Worm (Caenorhabditis elegans): Measurements from ENCODE around the gene nhr-106.

nhr-106 gene

DNA sequence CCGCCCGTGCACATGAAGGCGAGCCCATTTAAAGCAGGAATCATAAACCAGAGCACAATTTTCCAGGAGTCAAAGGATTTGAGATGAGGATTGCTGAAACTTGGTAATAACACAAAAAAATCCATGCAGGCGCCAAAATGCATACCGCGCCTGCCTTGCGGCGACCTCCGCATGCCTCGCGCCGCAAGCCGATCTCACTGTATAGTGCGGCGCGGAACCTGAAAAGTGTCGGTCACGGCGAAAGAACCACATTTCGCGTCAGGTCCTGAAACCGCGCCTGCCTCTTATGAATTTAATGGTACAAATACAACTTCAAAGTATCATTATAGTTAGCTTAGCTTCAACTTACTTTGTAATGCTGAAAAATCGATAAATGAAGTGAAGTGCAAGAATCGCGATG is 11.1 kb downstream of the nhr-106 start:
- TF ChIP-seq zfh-2 (GFP tag; conservative IDR thresholded peaks at IDR 0.05) (peak; percentile 73), nhr-90 (tag; optimal IDR thresholded peaks at IDR 0.05) (no peak), snpc-4 (GFP tag; optimal IDR thresholded peaks at IDR 0.05) (no peak), snpc-4 (tag; optimal IDR thresholded peaks at IDR 0.05) (peak in 1 of 4 experiments; percentile 1), ztf-26 (tag; optimal IDR thresholded peaks at IDR 0.05) (no peak)

DNA sequence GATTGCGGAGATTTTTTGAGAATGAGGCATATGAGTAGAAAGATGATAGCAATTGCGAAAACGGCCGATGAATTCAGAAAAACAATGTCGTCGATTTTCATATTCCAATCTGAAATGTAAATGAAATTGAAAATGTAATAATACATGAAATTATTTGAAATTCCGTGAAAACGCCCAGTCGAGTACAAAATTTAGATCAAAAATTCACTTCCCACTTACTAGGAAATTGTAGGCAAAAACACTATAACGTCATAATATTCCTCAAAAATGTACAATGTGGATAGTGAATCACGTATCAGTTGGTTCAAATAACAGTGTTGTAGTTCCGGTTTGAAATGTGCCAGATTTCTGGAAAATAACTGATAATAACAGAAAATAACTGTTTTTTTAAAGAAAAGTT is 11.8 kb downstream of the nhr-106 start, which contains the start of gene str-256:
str-256 (minus strand) TSS at position 101 of the 400 bp plus-strand sequence.
- TF ChIP-seq die-1 (tag; optimal IDR thresholded peaks at IDR 0.05) = no peak
- no peak for TF ChIP-seq cebp-2 (GFP tag; IDR thresholded peaks at IDR 0.05)
- no peak for TF ChIP-seq hlh-26 (GFP tag; conservative IDR thresholded peaks at IDR 0.05)
- no peak for TF ChIP-seq lir-1 (GFP tag; conservative IDR thresholded peaks at IDR 0.05)
- TF ChIP-seq mel-28 (tag; optimal IDR thresholded peaks at IDR 0.05; ENCODE audit: borderline replicate concordance) = no peak
- TF ChIP-seq nhr-80 (tag; optimal IDR thresholded peaks at IDR 0.05) = no peak
- no peak for TF ChIP-seq ceh-100 (GFP tag; IDR thresholded peaks at IDR 0.05)
- TF ChIP-seq chd-7 (tag; optimal IDR thresholded peaks at IDR 0.05) = no peak

DNA sequence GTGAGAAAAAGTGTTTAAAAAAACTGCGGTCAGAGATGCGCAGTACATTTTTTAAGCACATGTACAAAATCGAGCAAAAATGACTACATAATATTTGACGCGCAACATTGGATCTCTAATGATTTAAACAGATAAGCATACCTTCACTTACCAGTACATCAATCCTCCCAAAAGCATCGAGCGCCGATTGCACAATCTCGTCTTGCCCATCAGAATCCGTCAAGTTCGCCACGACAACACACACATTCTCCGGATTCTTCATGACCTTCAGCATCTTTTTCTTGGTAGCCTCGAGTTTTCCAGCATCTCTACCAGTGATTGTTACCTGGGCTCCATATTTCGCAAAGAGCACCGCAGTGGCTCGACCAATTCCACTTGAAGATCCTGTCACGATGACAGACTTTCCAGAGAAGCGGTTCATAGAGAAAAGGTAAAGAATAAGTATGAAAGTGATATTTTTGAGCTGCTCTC is 13.4 kb downstream of the nhr-106 start, which contains the start of gene T01G6.10:
T01G6.10 (minus strand) TSS at position 421 of the 471 bp plus-strand sequence.
- TF ChIP-seq bed-1 (GFP tag; IDR thresholded peaks at IDR 0.05) (no peak), somi-1 (GFP tag; optimal IDR thresholded peaks at IDR 0.05) (no peak), B0261.1 (tag; optimal IDR thresholded peaks at IDR 0.05) (no peak)

DNA sequence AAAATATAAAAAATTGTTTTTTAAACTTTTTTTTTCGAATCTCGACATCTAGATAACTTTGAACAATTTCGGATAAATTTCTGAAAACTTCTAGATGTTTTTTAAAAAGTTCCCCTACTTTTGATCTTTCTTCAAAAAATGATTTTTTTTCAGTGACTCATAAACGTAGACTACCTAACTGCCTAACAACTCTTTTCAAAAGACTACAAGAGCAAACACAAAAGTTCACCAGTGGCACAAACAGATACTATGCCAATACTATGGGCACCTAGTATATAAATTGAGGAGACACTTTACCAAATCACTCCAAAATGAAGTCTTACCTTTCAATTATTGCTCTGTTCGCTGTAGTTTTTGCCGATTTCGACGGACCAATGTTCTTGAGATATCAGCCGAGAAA is 14.3 kb downstream of the nhr-106 start, which contains the start of gene srlf-35:
srlf-35 (plus strand) TSS at position 301 of the 400 bp plus-strand sequence.
- TF ChIP-seq K11D2.4 (GFP tag; IDR thresholded peaks at IDR 0.05) = no peak
- TF ChIP-seq hsf-1 (GFP tag; IDR thresholded peaks at IDR 0.05) = no peak
- no peak for TF ChIP-seq B0035.1 (tag; optimal IDR thresholded peaks at IDR 0.05)
- TF ChIP-seq repo-1 (tag; optimal IDR thresholded peaks at IDR 0.05) = no peak
- TF ChIP-seq ztf-26 (tag; optimal IDR thresholded peaks at IDR 0.05) = no peak
- TF ChIP-seq bed-1 (GFP tag; IDR thresholded peaks at IDR 0.05) = no peak
- no peak for TF ChIP-seq F55B11.4 (tag; optimal IDR thresholded peaks at IDR 0.05; ENCODE audit: borderline replicate concordance, insufficient read depth)
- no peak for TF ChIP-seq zfh-2 (GFP tag; conservative IDR thresholded peaks at IDR 0.05)
- TF ChIP-seq madf-8 (GFP tag; conservative IDR thresholded peaks at IDR 0.05) = no peak
- no peak for TF ChIP-seq ccch-3 (GFP tag; optimal IDR thresholded peaks at IDR 0.05)
- no peak for TF ChIP-seq bed-2 (GFP tag; IDR thresholded peaks at IDR 0.05)
- no peak for TF ChIP-seq sptf-2 (GFP tag; optimal IDR thresholded peaks at IDR 0.05)
- no peak for TF ChIP-seq F22D6.2 (tag; optimal IDR thresholded peaks at IDR 0.05)
- no peak for TF ChIP-seq cebp-2 (GFP tag; IDR thresholded peaks at IDR 0.05)
- TF ChIP-seq nhr-179 (tag; optimal IDR thresholded peaks at IDR 0.05) = no peak
- TF ChIP-seq F39B2.1 (GFP tag; IDR thresholded peaks at IDR 0.05) = no peak

DNA sequence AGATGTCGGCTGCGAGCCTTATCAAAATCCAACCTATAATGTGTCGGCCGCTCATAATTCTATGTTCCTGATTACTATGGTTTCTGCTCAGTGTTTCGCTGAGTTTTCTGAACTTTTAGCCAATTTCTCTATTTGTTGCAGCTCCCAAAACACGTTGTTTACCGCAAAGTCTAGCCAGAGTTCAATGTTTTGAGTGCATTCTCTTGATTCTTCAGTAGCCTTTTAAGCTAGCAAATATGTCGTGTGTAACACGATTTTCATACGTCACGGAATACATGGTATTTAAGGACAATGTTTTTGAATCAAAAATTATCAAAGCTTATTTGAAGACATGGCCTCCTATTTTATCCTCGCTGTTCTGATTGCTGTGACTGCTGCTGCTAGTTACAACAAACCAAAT is 15.8 kb downstream of the nhr-106 start, which contains the start of gene srlf-19:
srlf-19 (plus strand) TSS at position 301 of the 400 bp plus-strand sequence.
- TF ChIP-seq Y53F4B.3 (GFP tag; IDR thresholded peaks at IDR 0.05) = no peak
- no peak for TF ChIP-seq nhr-120 (GFP tag; IDR thresholded peaks at IDR 0.05)
- no peak for TF ChIP-seq pha-4 (tag; optimal IDR thresholded peaks at IDR 0.05)
- no peak for TF ChIP-seq bed-2 (GFP tag; IDR thresholded peaks at IDR 0.05)
- no peak for TF ChIP-seq sea-2 (GFP tag; IDR thresholded peaks at IDR 0.05)
- no peak for TF ChIP-seq lsy-27 (tag; optimal IDR thresholded peaks at IDR 0.05; ENCODE audit: borderline replicate concordance, insufficient read depth)
- no peak for TF ChIP-seq mes-4 (tag; optimal IDR thresholded peaks at IDR 0.05)
- TF ChIP-seq ccch-3 (GFP tag; optimal IDR thresholded peaks at IDR 0.05) = no peak
- TF ChIP-seq F37B4.10 (GFP tag; IDR thresholded peaks at IDR 0.05) = no peak
- TF ChIP-seq hlh-12 (tag; optimal IDR thresholded peaks at IDR 0.05) = no peak
- TF ChIP-seq F39B2.1 (GFP tag; IDR thresholded peaks at IDR 0.05) = no peak
- no peak for TF ChIP-seq attf-5 (GFP tag; optimal IDR thresholded peaks at IDR 0.05)
- no peak for TF ChIP-seq nhr-80 (tag; optimal IDR thresholded peaks at IDR 0.05)
- TF ChIP-seq pbrm-1 (GFP tag; IDR thresholded peaks at IDR 0.05) = no peak
- TF ChIP-seq die-1 (tag; optimal IDR thresholded peaks at IDR 0.05) = no peak

Measured in whole organism, young adult.